Fruit fly (Drosophila melanogaster) whole organism: ENCODE measurements around the gene CG43293.

ENCODE experiments used
- CG8478 ChIP-seq: fragments of >200 bp; optimal IDR thresholded peaks from 2 replicates; lab custom pipeline; 2018; ENCODE audit warnings: inconsistent platforms
- Dll ChIP-seq: fragments of >200 bp; optimal IDR thresholded peaks from 2 replicates; lab custom pipeline; 2017
- EcR ChIP-seq, 2 experiments: fragments of >200 bp; optimal IDR thresholded peaks; 2 replicates each; lab custom pipeline; 2017; ENCODE audit warnings: missing biosample characterization in 2 of 2, missing genetic modification characterization in 2 of 2, missing genetic modification reagents in 2 of 2
- pan ChIP-seq: fragments of >200 bp; optimal IDR thresholded peaks from 2 replicates; lab custom pipeline; 2017
- psq ChIP-seq: fragments of >200 bp; optimal IDR thresholded peaks from 2 replicates; lab custom pipeline; 2017
- usp ChIP-seq: fragments of >200 bp; optimal IDR thresholded peaks from 2 replicates; lab custom pipeline; 2017; ENCODE audit warnings: missing biosample characterization, missing genetic modification characterization, mixed read lengths

Gene CG43293

dm6 chr3L:6173826-6174255, 11.1 kb upstream of the CG43293 start, which contains the start of the genes fmt and CG7376:
Gene fmt (minus strand): TSS chr3L:6173880.
Gene CG7376 (plus strand): TSS chr3L:6174248.
- no peak for TF ChIP-seq CG8478 (lab: Kevin White, UChicago)
- TF ChIP-seq pan (lab: Kevin White, UChicago), result no peak
- no peak for TF ChIP-seq Dll (lab: Kevin White, UChicago)
- TF ChIP-seq usp (GFP tag; lab: Kevin White, UChicago), result no peak

- TF ChIP-seq CG8478 (lab: Kevin White, UChicago), result no peak
- no peak for TF ChIP-seq Dll (lab: Kevin White, UChicago)
- no peak for TF ChIP-seq usp (GFP tag; lab: Kevin White, UChicago)
- TF ChIP-seq psq (lab: Kevin White, UChicago), result no peak
- TF ChIP-seq pan (lab: Kevin White, UChicago), result no peak
- no peak for TF ChIP-seq EcR (GFP tag; optimal IDR thresholded peaks at IDR 0.05; lab: Kevin White, UChicago)
Observed at dm6 chr3L:6181776-6182175, 3.2 kb upstream of the CG43293 start, which contains the start of gene CG10274. Gene CG10274 (minus strand): TSS chr3L:6181829.

dm6 chr3L:6188995-6189927, 4.3 kb downstream of the CG43293 start, which contains the start of the genes D19A and CG7386:
Gene D19A (minus strand): TSS chr3L:6189123.
Gene CG7386 (plus strand): TSS chr3L:6189745.
- TF ChIP-seq pan (lab: Kevin White, UChicago) (no peak), usp (GFP tag; lab: Kevin White, UChicago) (no peak), Dll (lab: Kevin White, UChicago) (no peak), psq (lab: Kevin White, UChicago) (no peak), CG8478 (lab: Kevin White, UChicago) (no peak), EcR (GFP tag; optimal IDR thresholded peaks at IDR 0.05; lab: Kevin White, UChicago) (no peak)

- no peak for TF ChIP-seq EcR (GFP tag; optimal IDR thresholded peaks at IDR 0.05; lab: Kevin White, UChicago)
- no peak for TF ChIP-seq pan (lab: Kevin White, UChicago)
- TF ChIP-seq usp (GFP tag; lab: Kevin White, UChicago), result no peak
- TF ChIP-seq Dll (lab: Kevin White, UChicago), result no peak
- TF ChIP-seq CG8478 (lab: Kevin White, UChicago), result no peak
- TF ChIP-seq psq (lab: Kevin White, UChicago), result no peak
Observed at dm6 chr3L:6192822-6193555, 8.0 kb downstream of the CG43293 start, which contains the start of the genes Sf3b6 and Tnpo. Gene Sf3b6 (minus strand): TSS chr3L:6193179. Gene Tnpo (plus strand): TSS chr3L:6193480.

dm6 chr3L:6193556-6194114, 8.6 kb downstream of the CG43293 start:
- TF ChIP-seq pan (lab: Kevin White, UChicago), result no peak
- no peak for TF ChIP-seq usp (GFP tag; lab: Kevin White, UChicago)
- no peak for TF ChIP-seq EcR (GFP tag; optimal IDR thresholded peaks at IDR 0.05; lab: Kevin White, UChicago)
- no peak for TF ChIP-seq CG8478 (lab: Kevin White, UChicago)
- TF ChIP-seq psq (lab: Kevin White, UChicago), result no peak
- TF ChIP-seq Dll (lab: Kevin White, UChicago), result no peak

dm6 chr3L:6200173-6200572, 15.2 kb downstream of the CG43293 start, which contains the start of gene CG8219:
Gene CG8219 (plus strand): TSS chr3L:6200473.
- TF ChIP-seq Dll (lab: Kevin White, UChicago), result no peak
- no peak for TF ChIP-seq pan (lab: Kevin White, UChicago)
- TF ChIP-seq EcR (GFP tag; optimal IDR thresholded peaks at IDR 0.05; lab: Kevin White, UChicago), result no peak
- no peak for TF ChIP-seq CG8478 (lab: Kevin White, UChicago)
- no peak for TF ChIP-seq usp (GFP tag; lab: Kevin White, UChicago)
- TF ChIP-seq psq (lab: Kevin White, UChicago), result no peak

- no peak for TF ChIP-seq Dll (lab: Kevin White, UChicago)
- no peak for TF ChIP-seq pan (lab: Kevin White, UChicago)
- no peak for TF ChIP-seq usp (GFP tag; lab: Kevin White, UChicago)
- no peak for TF ChIP-seq CG8478 (lab: Kevin White, UChicago)
Observed at dm6 chr3L:6215976-6216786, 31.2 kb downstream of the CG43293 start.

- TF ChIP-seq pan (lab: Kevin White, UChicago), result no peak
- TF ChIP-seq usp (GFP tag; lab: Kevin White, UChicago), result no peak
- no peak for TF ChIP-seq CG8478 (lab: Kevin White, UChicago)
- TF ChIP-seq EcR (GFP tag; optimal IDR thresholded peaks at IDR 0.05; lab: Kevin White, UChicago), result no peak
- TF ChIP-seq Dll (lab: Kevin White, UChicago), result no peak
- no peak for TF ChIP-seq psq (lab: Kevin White, UChicago)
Observed at dm6 chr3L:6216787-6217078, 31.7 kb downstream of the CG43293 start.

- no peak for TF ChIP-seq pan (lab: Kevin White, UChicago)
- TF ChIP-seq Dll (lab: Kevin White, UChicago), result no peak
- TF ChIP-seq usp (GFP tag; lab: Kevin White, UChicago), result no peak
- no peak for TF ChIP-seq EcR (GFP tag; optimal IDR thresholded peaks at IDR 0.05; lab: Kevin White, UChicago)
- TF ChIP-seq CG8478 (lab: Kevin White, UChicago), result no peak
- no peak for TF ChIP-seq psq (lab: Kevin White, UChicago)
Observed at dm6 chr3L:6217212-6217611, 32.2 kb downstream of the CG43293 start.

dm6 chr3L:6217806-6218205, 32.8 kb downstream of the CG43293 start, which contains the start of gene LanA:
Gene LanA (minus strand): TSS chr3L:6218022.
- TF ChIP-seq CG8478 (lab: Kevin White, UChicago) (no peak), usp (GFP tag; lab: Kevin White, UChicago) (no peak), pan (lab: Kevin White, UChicago) (no peak), psq (lab: Kevin White, UChicago) (no peak), Dll (lab: Kevin White, UChicago) (no peak), EcR (GFP tag; optimal IDR thresholded peaks at IDR 0.05; lab: Kevin White, UChicago) (no peak)
